Worm (Caenorhabditis elegans) whole organism, L2 larva: ENCODE results near the gene lec-12.

Experiments used
- C34F6.9 ChIP-seq: fragments of 150-350 bp; optimal IDR thresholded peaks from 2 replicates; lab custom pipeline; 2014; ENCODE audit warnings: missing biosample characterization, missing genetic modification characterization
- F13H6.1 ChIP-seq: sonication (generic microtip); optimal IDR thresholded peaks from 2 replicates; lab custom pipeline; 2016; ENCODE audit warnings: missing genetic modification characterization, missing compliant biosample characterization
- R02D3.7 ChIP-seq: fragments of 150-350 bp; optimal IDR thresholded peaks from 2 replicates; lab custom pipeline; 2014; ENCODE audit warnings: missing biosample characterization, missing genetic modification characterization
- Y55F3AM.14 ChIP-seq: fragments of 200-800 bp; sonication (Bioruptor generic); optimal IDR thresholded peaks from 2 replicates; lab custom pipeline; 2018; ENCODE audit warnings: mild to moderate bottlenecking, missing genetic modification characterization, missing compliant biosample characterization
- ZK546.5 ChIP-seq: sonication (generic microtip); optimal IDR thresholded peaks from 2 replicates; lab custom pipeline; 2017; ENCODE audit warnings: missing biosample characterization, missing genetic modification characterization
- alr-1 ChIP-seq: fragments of 150-350 bp; optimal IDR thresholded peaks from 2 replicates; lab custom pipeline; 2014; ENCODE audit warnings: missing biosample characterization, missing genetic modification characterization
- aly-2 ChIP-seq: fragments of 150-350 bp; optimal IDR thresholded peaks from 2 replicates; lab custom pipeline; 2014; ENCODE audit warnings: missing biosample characterization, missing genetic modification characterization
- blmp-1 ChIP-seq: sonication (generic microtip); optimal IDR thresholded peaks from 2 replicates; lab custom pipeline; 2017; ENCODE audit warnings: missing genetic modification characterization, mild to moderate bottlenecking, missing compliant biosample characterization, antibody characterized with exemption, moderate library complexity; ENCODE audit not compliant: insufficient read depth
- ceh-16 ChIP-seq: fragments of 150-350 bp; optimal IDR thresholded peaks from 2 replicates; lab custom pipeline; 2014; ENCODE audit warnings: missing biosample characterization, missing genetic modification characterization
- ceh-82 ChIP-seq: fragments of 150-350 bp; optimal IDR thresholded peaks from 2 replicates; lab custom pipeline; 2014; ENCODE audit warnings: missing biosample characterization, missing genetic modification characterization
- crh-2 ChIP-seq: sonication (generic microtip); optimal IDR thresholded peaks from 2 replicates; lab custom pipeline; 2017; ENCODE audit warnings: missing biosample characterization, missing genetic modification characterization
- dmd-4 ChIP-seq: sonication (generic microtip); optimal IDR thresholded peaks from 2 replicates; lab custom pipeline; 2017; ENCODE audit warnings: missing biosample characterization, missing genetic modification characterization
- elt-1 ChIP-seq: fragments of 150-350 bp; optimal IDR thresholded peaks from 2 replicates; lab custom pipeline; 2014; ENCODE audit warnings: missing biosample characterization, missing genetic modification characterization
- elt-3 ChIP-seq: sonication (generic microtip); optimal IDR thresholded peaks from 2 replicates; lab custom pipeline; 2017; ENCODE audit warnings: missing biosample characterization, missing genetic modification characterization
- fos-1 ChIP-seq: fragments of 150-350 bp; optimal IDR thresholded peaks from 2 replicates; lab custom pipeline; 2014; ENCODE audit warnings: missing biosample characterization, missing genetic modification characterization
- gmeb-1 ChIP-seq: fragments of 150-350 bp; optimal IDR thresholded peaks from 2 replicates; lab custom pipeline; 2014; ENCODE audit warnings: missing biosample characterization, missing genetic modification characterization
- lin-11 ChIP-seq: fragments of 150-350 bp; sonication (generic microtip); optimal IDR thresholded peaks from 2 replicates; lab custom pipeline; 2014; ENCODE audit warnings: missing biosample characterization, missing genetic modification characterization, inconsistent platforms, mixed read lengths
- lin-13 ChIP-seq: fragments of 150-350 bp; optimal IDR thresholded peaks from 2 replicates; lab custom pipeline; 2014; ENCODE audit warnings: missing biosample characterization, missing genetic modification reagents, missing genetic modification characterization
- lin-39 ChIP-seq: fragments of 150-350 bp; optimal IDR thresholded peaks from 2 replicates; lab custom pipeline; 2014; ENCODE audit warnings: missing biosample characterization, missing genetic modification reagents, missing genetic modification characterization
- lsy-2 ChIP-seq, 2 experiments: fragments of 150-350 bp in 1 of 2; sonication (generic microtip) in 1 of 2; optimal IDR thresholded peaks; 2 replicates each; lab custom pipeline; 2014 to 2017; ENCODE audit warnings: missing biosample characterization in 2 of 2, missing genetic modification characterization in 2 of 2
- mab-5 ChIP-seq: fragments of 150-350 bp; optimal IDR thresholded peaks from 2 replicates; lab custom pipeline; 2014; ENCODE audit warnings: missing biosample characterization, missing genetic modification characterization
- mbf-1 ChIP-seq: sonication (generic microtip); optimal IDR thresholded peaks from 2 replicates; lab custom pipeline; 2017; ENCODE audit warnings: missing biosample characterization, missing genetic modification characterization
- mdl-1 ChIP-seq, 2 experiments: fragments of 150-350 bp in 1 of 2; sonication (generic microtip) in 1 of 2; optimal IDR thresholded peaks; 2 replicates each; lab custom pipeline; 2017; ENCODE audit warnings: missing biosample characterization in 2 of 2, missing genetic modification characterization in 2 of 2
- nhr-11 ChIP-seq: fragments of 150-350 bp; optimal IDR thresholded peaks from 2 replicates; lab custom pipeline; 2014; ENCODE audit warnings: missing biosample characterization, missing genetic modification characterization
- nhr-12 ChIP-seq: fragments of 150-350 bp; optimal IDR thresholded peaks from 2 replicates; lab custom pipeline; 2014; ENCODE audit warnings: missing biosample characterization, missing genetic modification characterization
- nhr-129 ChIP-seq: fragments of 150-350 bp; optimal IDR thresholded peaks from 2 replicates; lab custom pipeline; 2014; ENCODE audit warnings: missing biosample characterization, missing genetic modification characterization
- nhr-21 ChIP-seq: fragments of 150-350 bp; optimal IDR thresholded peaks from 2 replicates; lab custom pipeline; 2014; ENCODE audit warnings: missing biosample characterization, missing genetic modification characterization
- nhr-23 ChIP-seq: fragments of 150-350 bp; optimal IDR thresholded peaks from 2 replicates; lab custom pipeline; 2014; ENCODE audit warnings: missing biosample characterization, missing genetic modification reagents, missing genetic modification characterization
- nhr-237 ChIP-seq: fragments of 150-350 bp; optimal IDR thresholded peaks from 2 replicates; lab custom pipeline; 2014; ENCODE audit warnings: missing biosample characterization, missing genetic modification characterization
- nhr-25 ChIP-seq: fragments of 150-350 bp; sonication (generic microtip); optimal IDR thresholded peaks from 3 replicates; lab custom pipeline; 2014; ENCODE audit warnings: missing biosample characterization, missing genetic modification characterization
- nhr-6 ChIP-seq: fragments of 150-350 bp; optimal IDR thresholded peaks from 2 replicates; lab custom pipeline; 2014; ENCODE audit warnings: missing biosample characterization, missing genetic modification characterization
- nhr-77 ChIP-seq: fragments of 150-350 bp; optimal IDR thresholded peaks from 2 replicates; lab custom pipeline; 2014; ENCODE audit warnings: missing biosample characterization, missing genetic modification characterization
- peb-1 ChIP-seq: fragments of 150-350 bp; optimal IDR thresholded peaks from 2 replicates; lab custom pipeline; 2014; ENCODE audit warnings: missing biosample characterization, missing genetic modification characterization
- skn-1 ChIP-seq: sonication (generic microtip); optimal IDR thresholded peaks from 2 replicates; lab custom pipeline; 2017; ENCODE audit warnings: missing biosample characterization, missing genetic modification characterization
- sma-3 ChIP-seq: sonication (generic microtip); optimal IDR thresholded peaks from 2 replicates; lab custom pipeline; 2016; ENCODE audit warnings: missing genetic modification reagents, missing genetic modification characterization, missing compliant biosample characterization
- sma-9 ChIP-seq, 2 experiments: fragments of 150-350 bp in 1 of 2; sonication (generic microtip) in 1 of 2; optimal IDR thresholded peaks; 2 replicates each; lab custom pipeline; 2014 to 2016; ENCODE audit warnings: missing genetic modification characterization in 2 of 2, mild to moderate bottlenecking in 1 of 2, missing biosample characterization in 1 of 2, missing compliant biosample characterization in 1 of 2, missing genetic modification reagents in 1 of 2, moderate library complexity in 1 of 2
- snpc-4 ChIP-seq: fragments of 150-350 bp; optimal IDR thresholded peaks from 2 replicates; lab custom pipeline; 2014; ENCODE audit warnings: missing biosample characterization, missing genetic modification characterization
- unc-39 ChIP-seq: fragments of 150-350 bp; optimal IDR thresholded peaks from 2 replicates; lab custom pipeline; 2014; ENCODE audit warnings: missing biosample characterization, missing genetic modification characterization
- unc-55 ChIP-seq: fragments of 150-350 bp; sonication (generic microtip); optimal IDR thresholded peaks from 3 replicates; lab custom pipeline; 2014; ENCODE audit warnings: missing biosample characterization, missing genetic modification reagents, missing genetic modification characterization
- unc-62 ChIP-seq: fragments of 150-350 bp; optimal IDR thresholded peaks from 2 replicates; lab custom pipeline; 2014; ENCODE audit warnings: missing biosample characterization, missing genetic modification reagents, missing genetic modification characterization
- ztf-1 ChIP-seq: fragments of 200-800 bp; sonication (Bioruptor generic); conservative IDR thresholded peaks from 2 replicates; pipeline ENCODE4 v1.3.6; 2022; ENCODE audit warnings: missing genetic modification characterization, missing compliant biosample characterization
- ztf-4 ChIP-seq: fragments of 150-350 bp; optimal IDR thresholded peaks from 2 replicates; lab custom pipeline; 2014; ENCODE audit warnings: missing biosample characterization, missing genetic modification characterization

Gene lec-12

ce11 chrV:194760-195159, 9.4 kb upstream of the lec-12 start:
- TF ChIP-seq ztf-4: no peak
- TF ChIP-seq unc-62 (GFP tag; lab: Kevin White, UChicago): no peak
- TF ChIP-seq nhr-237 (tag; lab: Kevin White, UChicago): no peak
- TF ChIP-seq unc-39 (tag; lab: Kevin White, UChicago): no peak
- TF ChIP-seq elt-3 (tag; lab: Kevin White, UChicago): no peak
- TF ChIP-seq elt-1 (tag; lab: Kevin White, UChicago): no peak
- no peak for TF ChIP-seq lin-11 (tag; lab: Kevin White, UChicago)

ce11 chrV:201300-201699, 2.9 kb upstream of the lec-12 start, which contains the start of gene trpp-1:
Gene trpp-1, plus strand, starts transcription at chrV:201600.
- TF ChIP-seq ZK546.5 (tag; lab: Kevin White, UChicago): no peak
- no peak for TF ChIP-seq sma-9 (GFP tag; optimal IDR thresholded peaks at IDR 0.05; lab: Kevin White, UChicago)
- TF ChIP-seq sma-9 (tag; optimal IDR thresholded peaks at IDR 0.05; lab: Kevin White, UChicago): no peak
- TF ChIP-seq snpc-4 (tag; lab: Kevin White, UChicago): no peak
- no peak for TF ChIP-seq ztf-1 (GFP tag; lab: Robert Waterston, UW)
- no peak for TF ChIP-seq aly-2 (tag; lab: Kevin White, UChicago)
- no peak for TF ChIP-seq fos-1 (tag; lab: Kevin White, UChicago)
- no peak for TF ChIP-seq gmeb-1 (tag; lab: Kevin White, UChicago)
- TF ChIP-seq dmd-4 (tag; lab: Kevin White, UChicago): no peak
- no peak for TF ChIP-seq sma-3 (GFP tag; lab: Kevin White, UChicago)
- TF ChIP-seq nhr-21 (tag; lab: Kevin White, UChicago): no peak
- no peak for TF ChIP-seq R02D3.7 (tag; lab: Kevin White, UChicago)
- no peak for TF ChIP-seq skn-1 (tag; lab: Kevin White, UChicago)
- TF ChIP-seq C34F6.9 (tag; lab: Kevin White, UChicago): no peak

DNA sequence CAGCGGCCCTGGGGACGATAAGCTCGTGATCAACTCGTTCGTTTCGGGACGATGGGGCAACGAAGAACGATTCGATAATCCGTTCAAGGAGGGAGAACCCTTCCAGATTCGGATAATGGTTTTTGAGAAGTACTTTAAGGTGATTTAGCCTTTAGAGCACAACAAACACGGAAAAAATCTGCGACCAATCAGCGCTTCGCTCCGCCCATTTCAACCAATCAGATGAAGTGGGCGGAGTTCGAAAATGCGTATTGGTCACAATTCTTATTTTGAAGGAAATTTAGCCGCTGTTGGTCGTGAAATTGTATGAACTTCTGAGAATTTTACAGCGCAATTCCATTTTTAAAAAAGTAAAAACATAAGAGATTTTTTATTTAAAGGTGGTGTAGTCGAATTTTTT, 2.6 kb downstream of the lec-12 start:
- no peak for TF ChIP-seq gmeb-1 (tag; lab: Kevin White, UChicago)
- TF ChIP-seq mbf-1 (tag; lab: Kevin White, UChicago): no peak
- TF ChIP-seq ceh-82 (tag; lab: Kevin White, UChicago): no peak
- no peak for TF ChIP-seq ceh-16 (tag; lab: Kevin White, UChicago)
- TF ChIP-seq unc-39 (tag; lab: Kevin White, UChicago): no peak

ce11 chrV:211388-212168, 7.4 kb downstream of the lec-12 start:
- TF ChIP-seq lin-39 (tag; lab: Kevin White, UChicago) (no peak), sma-3 (GFP tag; lab: Kevin White, UChicago) (no peak), nhr-129 (peak; percentile 79), ceh-82 (tag; lab: Kevin White, UChicago) (no peak), nhr-25 (tag; lab: Kevin White, UChicago) (no peak), aly-2 (tag; lab: Kevin White, UChicago) (no peak), gmeb-1 (tag; lab: Kevin White, UChicago) (peak; percentile 26), nhr-12 (tag; lab: Kevin White, UChicago) (no peak), sma-9 (GFP tag; optimal IDR thresholded peaks at IDR 0.05; lab: Kevin White, UChicago) (peak; percentile 66), sma-9 (tag; optimal IDR thresholded peaks at IDR 0.05; lab: Kevin White, UChicago) (no peak), crh-2 (peak; percentile 8), ZK546.5 (tag; lab: Kevin White, UChicago) (no peak), nhr-11 (no peak), F13H6.1 (no peak), fos-1 (tag; lab: Kevin White, UChicago) (peak; percentile 36), mbf-1 (tag; lab: Kevin White, UChicago) (no peak), nhr-21 (tag; lab: Kevin White, UChicago) (no peak), ztf-4 (no peak), lin-13 (no peak), R02D3.7 (tag; lab: Kevin White, UChicago) (no peak), mdl-1 (tag; optimal IDR thresholded peaks at IDR 0.05; lab: Kevin White, UChicago) (no peak), unc-62 (GFP tag; lab: Kevin White, UChicago) (no peak), unc-39 (tag; lab: Kevin White, UChicago) (no peak), snpc-4 (tag; lab: Kevin White, UChicago) (no peak), Y55F3AM.14 (GFP tag; lab: Kevin White, UChicago) (no peak), skn-1 (tag; lab: Kevin White, UChicago) (no peak), blmp-1 (tag; lab: Kevin White, UChicago) (no peak), peb-1 (tag; lab: Kevin White, UChicago) (no peak), lsy-2 (tag; optimal IDR thresholded peaks at IDR 0.05; lab: Kevin White, UChicago) (peak in 1 of 2 experiments; percentile 13), dmd-4 (tag; lab: Kevin White, UChicago) (no peak), elt-3 (tag; lab: Kevin White, UChicago) (no peak), alr-1 (tag; lab: Kevin White, UChicago) (no peak), unc-55 (no peak), lin-11 (tag; lab: Kevin White, UChicago) (no peak), elt-1 (tag; lab: Kevin White, UChicago) (no peak), nhr-77 (tag; lab: Kevin White, UChicago) (no peak), mab-5 (no peak), nhr-23 (tag; lab: Kevin White, UChicago) (no peak), nhr-6 (tag; lab: Kevin White, UChicago) (no peak)
